Worm (Caenorhabditis elegans) whole organism, young adult: ENCODE results near the gene Y45G12B.3.

Experiments used
- dpl-1 ChIP-seq: fragments of 150-350 bp; optimal IDR thresholded peaks from 2 replicates; lab custom pipeline; 2014; ENCODE audit warnings: missing biosample characterization, missing genetic modification reagents, missing genetic modification characterization
- egrh-3 ChIP-seq: fragments of 200-800 bp; sonication (Bioruptor generic); IDR thresholded peaks from 2 replicates; pipeline ENCODE4 v1.3.6; 2022; ENCODE audit warnings: missing genetic modification reagents, missing genetic modification characterization, missing compliant biosample characterization
- madf-3 ChIP-seq: fragments of 200-800 bp; sonication (Bioruptor generic); IDR thresholded peaks from 2 replicates; pipeline ENCODE4 v1.3.6; 2022; ENCODE audit warnings: missing genetic modification reagents, missing genetic modification characterization, missing compliant biosample characterization

DNA sequence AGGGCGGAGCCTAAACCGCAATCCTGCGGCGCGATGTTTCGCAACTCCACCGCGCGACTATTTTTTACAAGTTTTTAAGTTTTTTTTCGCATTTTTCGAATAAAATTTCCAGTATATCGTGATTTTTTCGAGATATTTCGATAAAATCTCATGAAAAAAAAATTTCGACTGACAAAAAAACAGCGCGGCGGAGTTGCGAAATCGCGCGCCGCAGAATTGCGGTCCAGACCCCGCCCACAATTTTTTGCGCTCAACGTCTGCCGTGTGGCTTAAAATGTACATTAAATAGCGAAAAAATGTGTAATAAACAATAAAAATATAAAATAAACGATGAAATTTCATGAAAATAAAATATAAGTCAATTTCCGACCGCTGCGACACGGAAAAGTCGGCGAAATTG, 1.6 kb upstream of the Y45G12B.3 start:
- no peak for TF ChIP-seq dpl-1
- 0 out of 2 replicates have a peak, but pooled peaks have one; percentile 15 for TF ChIP-seq egrh-3 (GFP tag; lab: Robert Waterston, UW)
- no peak for TF ChIP-seq madf-3 (GFP tag; lab: Robert Waterston, UW)
